Worm (Caenorhabditis elegans): ENCODE measurements around the gene unc-82.

unc-82 gene

ce11 chrIV:7400502-7401118, 23.7 kb upstream of the unc-82 start (continued):
- no peak for TF ChIP-seq snpc-1.2 (GFP tag; IDR thresholded peaks at IDR 0.05)
- no peak for TF ChIP-seq dmd-8 (GFP tag; IDR thresholded peaks at IDR 0.05)
- TF ChIP-seq nhr-76 (tag; optimal IDR thresholded peaks at IDR 0.05) = no peak

ce11 chrIV:7402077-7402476, 22.2 kb upstream of the unc-82 start:
- TF ChIP-seq F26F4.8 (GFP tag; conservative IDR thresholded peaks at IDR 0.05) = no peak
- TF ChIP-seq aly-2 (tag; optimal IDR thresholded peaks at IDR 0.05) = no peak
- TF ChIP-seq lin-1 (GFP tag; IDR thresholded peaks at IDR 0.05) = no peak
- no peak for TF ChIP-seq nhr-111 (GFP tag; optimal IDR thresholded peaks at IDR 0.05)
- no peak for TF ChIP-seq egl-27 (tag; optimal IDR thresholded peaks at IDR 0.05)
- TF ChIP-seq mxl-3 (GFP tag; optimal IDR thresholded peaks at IDR 0.05) = no peak
- TF ChIP-seq F37D6.2 (tag; optimal IDR thresholded peaks at IDR 0.05) = peak; percentile 94
- TF ChIP-seq madf-9 (GFP tag; conservative IDR thresholded peaks at IDR 0.05) = no peak
- TF ChIP-seq zfp-2 (tag; optimal IDR thresholded peaks at IDR 0.05) = no peak
- TF ChIP-seq unc-62 (GFP tag; optimal IDR thresholded peaks at IDR 0.05 in 1 of 2) = peak in 1 of 2 experiments; percentile 61
- TF ChIP-seq unc-62 (tag; optimal IDR thresholded peaks at IDR 0.05) = no peak
- no peak for TF ChIP-seq ZK546.5 (tag; optimal IDR thresholded peaks at IDR 0.05)
- no peak for TF ChIP-seq nhr-237 (tag; optimal IDR thresholded peaks at IDR 0.05)
- no peak for TF ChIP-seq lin-13 (GFP tag; optimal IDR thresholded peaks at IDR 0.05)
- no peak for TF ChIP-seq php-3 (GFP tag; IDR thresholded peaks at IDR 0.05)
- no peak for TF ChIP-seq lim-7 (GFP tag; IDR thresholded peaks at IDR 0.05)
- peak; percentile 86 for TF ChIP-seq hmg-1.1 (GFP tag; IDR thresholded peaks at IDR 0.05)
- TF ChIP-seq ctbp-1 (GFP tag; IDR thresholded peaks at IDR 0.05) = peak; percentile 88
- TF ChIP-seq tra-1 (GFP tag; IDR thresholded peaks at IDR 0.05) = peak; percentile 47; the same call in 1 of the 2 replicates
- TF ChIP-seq set-16 (GFP tag; IDR thresholded peaks at IDR 0.05) = peak; percentile 97
- peak; percentile 77 for TF ChIP-seq nhr-11 (tag; optimal IDR thresholded peaks at IDR 0.05)
- peak; percentile 25 to 71 for TF ChIP-seq lsy-2 (tag; optimal IDR thresholded peaks at IDR 0.05)
- TF ChIP-seq mdt-29 (GFP tag; IDR thresholded peaks at IDR 0.05) = no peak
- peak; percentile 97 for TF ChIP-seq aha-1 (tag)
- no peak for TF ChIP-seq pqm-1 (tag; optimal IDR thresholded peaks at IDR 0.05)
- peak in 1 of 2 experiments; percentile 65 for TF ChIP-seq hif-1 (tag; optimal IDR thresholded peaks at IDR 0.05)
- TF ChIP-seq ceh-62 (tag; optimal IDR thresholded peaks at IDR 0.05) = no peak
- TF ChIP-seq hlh-30 (tag; optimal IDR thresholded peaks at IDR 0.05; ENCODE audit: insufficient read depth) = peak; percentile 42
- peak; percentile 74 for TF ChIP-seq ceh-20 (GFP tag; IDR thresholded peaks at IDR 0.05)
- peak; percentile 89 for TF ChIP-seq rbr-2 (tag; optimal IDR thresholded peaks at IDR 0.05)
- TF ChIP-seq dmd-6 (GFP tag; IDR thresholded peaks at IDR 0.05) = peak; percentile 28; the same call in 1 of the 2 replicates
- peak; percentile 15 for TF ChIP-seq mes-2 (tag; optimal IDR thresholded peaks at IDR 0.05; ENCODE audit: poor library complexity, severe bottlenecking)
- peak; percentile 85 for TF ChIP-seq egl-43 (GFP tag; IDR thresholded peaks at IDR 0.05)
- TF ChIP-seq mdl-1 (tag; optimal IDR thresholded peaks at IDR 0.05) = peak in 1 of 2 experiments; percentile 35
- TF ChIP-seq nhr-42 (GFP tag; IDR thresholded peaks at IDR 0.05) = no peak
- TF ChIP-seq hlh-11 (tag; optimal IDR thresholded peaks at IDR 0.05) = peak; percentile 74
- TF ChIP-seq dpl-1 (GFP tag; optimal IDR thresholded peaks at IDR 0.05) = peak; percentile 5
- no peak for TF ChIP-seq snpc-4 (tag; optimal IDR thresholded peaks at IDR 0.05)
- peak; percentile 61; the same call in 1 of the 2 replicates for TF ChIP-seq vab-7 (GFP tag; IDR thresholded peaks at IDR 0.05)
- TF ChIP-seq mep-1 (tag; optimal IDR thresholded peaks at IDR 0.05) = peak; percentile 76
- no peak for TF ChIP-seq ama-1 (optimal IDR thresholded peaks at IDR 0.05)
- peak; percentile 97 for TF ChIP-seq fkh-10 (GFP tag; optimal IDR thresholded peaks at IDR 0.05)
- TF ChIP-seq fos-1 (tag; optimal IDR thresholded peaks at IDR 0.05) = no peak
- TF ChIP-seq attf-4 (tag; optimal IDR thresholded peaks at IDR 0.05) = no peak
- TF ChIP-seq lin-39 (tag; optimal IDR thresholded peaks at IDR 0.05) = no peak
- peak; percentile 56 for TF ChIP-seq ceh-28 (tag; optimal IDR thresholded peaks at IDR 0.05)
- no peak for TF ChIP-seq Y105C5A.15 (GFP tag; IDR thresholded peaks at IDR 0.05)
